Fruit fly (Drosophila melanogaster) whole organism, embryonic: ENCODE data around the gene CG34163.

Experiments used
- BEAF-32 ChIP-seq: fragments of 200-800 bp; sonication (Bioruptor generic); optimal IDR thresholded peaks from 3 replicates; lab custom pipeline; 2017; ENCODE audit warnings: missing biosample characterization, missing genetic modification characterization, mild to moderate bottlenecking, moderate library complexity, missing genetic modification reagents
- CG10147 ChIP-seq: fragments of 200-800 bp; sonication (Bioruptor generic); optimal IDR thresholded peaks from 2 replicates; lab custom pipeline; 2019; ENCODE audit warnings: missing biosample characterization, mild to moderate bottlenecking, missing genetic modification characterization, moderate library complexity
- CG13123 ChIP-seq: fragments of 200-800 bp; sonication (Bioruptor generic); optimal IDR thresholded peaks from 2 replicates; lab custom pipeline; 2016; ENCODE audit warnings: missing biosample characterization, missing genetic modification characterization
- CG13287 ChIP-seq: fragments of 200-800 bp; sonication (Bioruptor generic); IDR thresholded peaks from 2 replicates; pipeline ENCODE4 v1.3.6; 2022; ENCODE audit warnings: missing biosample characterization, missing genetic modification characterization; ENCODE audit not compliant: partially characterized antibody
- CG13624 ChIP-seq: fragments of 200-800 bp; sonication (Bioruptor generic); optimal IDR thresholded peaks from 2 replicates; lab custom pipeline; 2016; ENCODE audit warnings: missing biosample characterization, missing genetic modification characterization
- CG1529 ChIP-seq: fragments of 200-800 bp; sonication (Bioruptor generic); optimal IDR thresholded peaks from 3 replicates; lab custom pipeline; 2018; ENCODE audit warnings: missing biosample characterization, missing genetic modification characterization
- CG15514 ChIP-seq: fragments of 200-800 bp; sonication (Bioruptor generic); optimal IDR thresholded peaks from 3 replicates; lab custom pipeline; 2017; ENCODE audit warnings: missing biosample characterization, missing genetic modification characterization, mild to moderate bottlenecking, moderate library complexity, missing genetic modification reagents
- CG16779 ChIP-seq: fragments of 200-800 bp; sonication (Bioruptor generic); IDR thresholded peaks from 2 replicates; pipeline ENCODE4 v1.3.6; 2022; ENCODE audit warnings: missing biosample characterization, missing genetic modification characterization
- CG17361 ChIP-seq: fragments of 200-800 bp; sonication (Bioruptor generic); IDR thresholded peaks from 3 replicates; pipeline ENCODE4 v1.3.6; 2022; ENCODE audit warnings: missing biosample characterization, missing genetic modification characterization
- CG17612 ChIP-seq: fragments of 200-800 bp; sonication (Bioruptor generic); IDR thresholded peaks from 2 replicates; pipeline ENCODE4 v1.3.6; 2022; ENCODE audit warnings: missing biosample characterization, missing genetic modification characterization
- CG2116 ChIP-seq: fragments of 200-800 bp; sonication (Bioruptor generic); optimal IDR thresholded peaks from 3 replicates; lab custom pipeline; 2018; ENCODE audit warnings: missing biosample characterization, mild to moderate bottlenecking, missing genetic modification characterization
- CG2202 ChIP-seq: fragments of 200-800 bp; sonication (Bioruptor generic); optimal IDR thresholded peaks from 2 replicates; lab custom pipeline; 2018; ENCODE audit warnings: missing biosample characterization, mild to moderate bottlenecking, missing genetic modification characterization
- CG31224 ChIP-seq: fragments of 200-800 bp; sonication (Bioruptor generic); IDR thresholded peaks from 2 replicates; pipeline ENCODE4 v1.3.6; 2022; ENCODE audit warnings: missing biosample characterization, missing genetic modification characterization
- CG4404 ChIP-seq: fragments of 200-800 bp; sonication (Bioruptor generic); IDR thresholded peaks from 2 replicates; pipeline ENCODE4 v1.3.6; 2022; ENCODE audit warnings: missing biosample characterization, missing genetic modification characterization
- CG4617 ChIP-seq: fragments of 200-800 bp; sonication (Bioruptor generic); optimal IDR thresholded peaks from 3 replicates; lab custom pipeline; 2016; ENCODE audit warnings: missing biosample characterization, missing genetic modification characterization, borderline replicate concordance
- CG5180 ChIP-seq: fragments of 200-800 bp; sonication (Bioruptor generic); optimal IDR thresholded peaks from 3 replicates; lab custom pipeline; 2017; ENCODE audit warnings: missing biosample characterization, missing genetic modification characterization, mild to moderate bottlenecking, moderate library complexity, missing genetic modification reagents
- CG7987 ChIP-seq: fragments of 200-800 bp; sonication (Bioruptor generic); optimal IDR thresholded peaks from 2 replicates; lab custom pipeline; 2018; ENCODE audit warnings: missing biosample characterization, mild to moderate bottlenecking, missing genetic modification characterization, moderate library complexity
- CG8290 ChIP-seq, 3 experiments: fragments of 200-800 bp; sonication (Bioruptor generic); optimal IDR thresholded peaks; 2 replicates each; lab custom pipeline; 2016 to 2019; ENCODE audit warnings: missing biosample characterization in 3 of 3, missing genetic modification characterization in 3 of 3, mild to moderate bottlenecking in 2 of 3, moderate library complexity in 1 of 3
- CG8924 ChIP-seq: fragments of 200-800 bp; optimal IDR thresholded peaks from 3 replicates; lab custom pipeline; 2019; ENCODE audit warnings: missing biosample characterization, mild to moderate bottlenecking, missing genetic modification characterization, moderate library complexity
- CrebB ChIP-seq: fragments of 200-800 bp; sonication (Bioruptor generic); optimal IDR thresholded peaks from 3 replicates; lab custom pipeline; 2018; ENCODE audit warnings: missing biosample characterization, mild to moderate bottlenecking, missing genetic modification characterization
- D19A ChIP-seq: fragments of 200-800 bp; optimal IDR thresholded peaks from 3 replicates; lab custom pipeline; 2019; ENCODE audit warnings: missing biosample characterization, mild to moderate bottlenecking, missing genetic modification characterization, moderate library complexity
- Dbx ChIP-seq: fragments of 200-800 bp; sonication (Bioruptor generic); IDR thresholded peaks from 3 replicates; pipeline ENCODE4 v1.3.6; 2022; ENCODE audit warnings: missing biosample characterization, missing genetic modification characterization
- Deaf1 ChIP-seq: fragments of 200-800 bp; optimal IDR thresholded peaks from 3 replicates; lab custom pipeline; 2019; ENCODE audit warnings: missing biosample characterization, mild to moderate bottlenecking, missing genetic modification characterization, moderate library complexity
- Dref ChIP-seq: fragments of 200-800 bp; sonication (Bioruptor generic); IDR thresholded peaks from 2 replicates; pipeline ENCODE4 v1.3.6; 2022; ENCODE audit warnings: missing biosample characterization, missing genetic modification characterization
- H15 ChIP-seq: fragments of 200-800 bp; sonication (Bioruptor generic); IDR thresholded peaks from 3 replicates; pipeline ENCODE4 v1.3.6; 2022; ENCODE audit warnings: missing biosample characterization, missing genetic modification characterization
- HmgZ ChIP-seq: fragments of 200-800 bp; sonication (Bioruptor generic); optimal IDR thresholded peaks from 2 replicates; lab custom pipeline; 2018; ENCODE audit warnings: missing biosample characterization, mild to moderate bottlenecking, missing genetic modification characterization
- Hmr ChIP-seq: fragments of 200-800 bp; sonication (Bioruptor generic); optimal IDR thresholded peaks from 3 replicates; lab custom pipeline; 2017; ENCODE audit warnings: mild to moderate bottlenecking, missing biosample characterization, missing genetic modification reagents, missing genetic modification characterization
- Mad ChIP-seq: fragments of 200-800 bp; sonication (Bioruptor generic); optimal IDR thresholded peaks from 2 replicates; lab custom pipeline; 2016; ENCODE audit warnings: missing biosample characterization, missing genetic modification characterization
- Pdp1 ChIP-seq, 2 experiments: fragments of 200-800 bp; sonication (Bioruptor generic); optimal IDR thresholded peaks; 3 replicates each; lab custom pipeline; 2016; ENCODE audit warnings: missing biosample characterization in 2 of 2, missing genetic modification characterization in 2 of 2, mild to moderate bottlenecking in 1 of 2, moderate library complexity in 1 of 2
- amos ChIP-seq: fragments of 200-800 bp; sonication (Bioruptor generic); IDR thresholded peaks from 2 replicates; pipeline ENCODE4 v1.3.6; 2022; ENCODE audit warnings: missing biosample characterization, missing genetic modification characterization; ENCODE audit not compliant: partially characterized antibody
- ara ChIP-seq: fragments of 200-800 bp; sonication (Bioruptor generic); IDR thresholded peaks from 2 replicates; pipeline ENCODE4 v1.3.6; 2022; ENCODE audit warnings: missing biosample characterization, missing genetic modification characterization
- crol ChIP-seq: fragments of 200-800 bp; sonication (Bioruptor generic); IDR thresholded peaks from 2 replicates; pipeline ENCODE4 v1.3.6; 2022; ENCODE audit warnings: missing biosample characterization, missing genetic modification characterization
- dmrt11E ChIP-seq: fragments of 200-800 bp; sonication (Bioruptor generic); optimal IDR thresholded peaks from 3 replicates; lab custom pipeline; 2018; ENCODE audit warnings: missing biosample characterization, mild to moderate bottlenecking, missing genetic modification characterization, moderate library complexity
- hb ChIP-seq: fragments of 200-800 bp; sonication (Bioruptor generic); IDR thresholded peaks from 3 replicates; pipeline ENCODE4 v1.3.6; 2022; ENCODE audit warnings: missing biosample characterization, missing genetic modification characterization; ENCODE audit not compliant: partially characterized antibody
- hkb ChIP-seq, 2 experiments: fragments of 200-800 bp in 1 of 2; fragments of >200 bp in 1 of 2; sonication (Bioruptor generic) in 1 of 2; IDR thresholded peaks in 1 of 2; optimal IDR thresholded peaks in 1 of 2; 2 replicates each; pipeline versions ENCODE4 v1.3.6 to Lab custom; 2017 to 2022; ENCODE audit warnings: missing biosample characterization in 1 of 2, missing genetic modification characterization in 1 of 2
- pan ChIP-seq, 4 experiments: fragments of >200 bp in 3 of 4; fragments of 200-800 bp in 1 of 4; sonication (Bioruptor generic) in 1 of 4; optimal IDR thresholded peaks in 3 of 4; IDR thresholded peaks in 1 of 4; 2 replicates each; pipeline versions ENCODE4 v1.3.6 to Lab custom; 2017 to 2022; ENCODE audit warnings: missing biosample characterization in 2 of 4, missing genetic modification characterization in 2 of 4, mixed read lengths in 1 of 4
- pros ChIP-seq: fragments of 200-800 bp; sonication (Bioruptor generic); optimal IDR thresholded peaks from 3 replicates; lab custom pipeline; 2019; ENCODE audit warnings: missing biosample characterization, mild to moderate bottlenecking, missing genetic modification characterization, moderate library complexity
- psq ChIP-seq: fragments of 200-800 bp; sonication (Bioruptor generic); optimal IDR thresholded peaks from 2 replicates; lab custom pipeline; 2017; ENCODE audit warnings: missing biosample characterization, missing genetic modification characterization
- schlank ChIP-seq: fragments of 200-800 bp; sonication (Bioruptor generic); optimal IDR thresholded peaks from 2 replicates; lab custom pipeline; 2018; ENCODE audit warnings: missing biosample characterization, mild to moderate bottlenecking, missing genetic modification characterization
- sima ChIP-seq: fragments of 200-800 bp; sonication (Bioruptor generic); optimal IDR thresholded peaks from 2 replicates; lab custom pipeline; 2016; ENCODE audit warnings: missing biosample characterization, missing genetic modification characterization
- sob ChIP-seq: fragments of 200-800 bp; sonication (Bioruptor generic); IDR thresholded peaks from 2 replicates; pipeline ENCODE4 v1.3.6; 2022; ENCODE audit warnings: missing biosample characterization, missing genetic modification characterization
- tna ChIP-seq: fragments of 200-800 bp; sonication (Bioruptor generic); IDR thresholded peaks from 2 replicates; pipeline ENCODE4 v1.3.6; 2022; ENCODE audit warnings: missing biosample characterization, missing genetic modification characterization; ENCODE audit not compliant: partially characterized antibody
- toy ChIP-seq: fragments of 200-800 bp; sonication (Bioruptor generic); IDR thresholded peaks from 2 replicates; pipeline ENCODE4 v1.3.6; 2022; ENCODE audit warnings: missing biosample characterization, missing genetic modification characterization
- trem ChIP-seq: fragments of 200-800 bp; optimal IDR thresholded peaks from 3 replicates; lab custom pipeline; 2019; ENCODE audit warnings: missing biosample characterization, mild to moderate bottlenecking, missing genetic modification characterization, moderate library complexity
- twi ChIP-seq: fragments of 200-800 bp; optimal IDR thresholded peaks from 2 replicates; lab custom pipeline; 2019; ENCODE audit warnings: missing biosample characterization, mild to moderate bottlenecking, missing genetic modification characterization, moderate library complexity
- vnd ChIP-seq: fragments of 200-800 bp; sonication (Bioruptor generic); IDR thresholded peaks from 3 replicates; pipeline ENCODE4 v1.3.6; 2022; ENCODE audit warnings: missing biosample characterization, missing genetic modification characterization; ENCODE audit not compliant: partially characterized antibody
- wek ChIP-seq: fragments of 200-800 bp; sonication (Bioruptor generic); optimal IDR thresholded peaks from 3 replicates; lab custom pipeline; 2018; ENCODE audit warnings: missing biosample characterization, mild to moderate bottlenecking, missing genetic modification characterization, moderate library complexity
- zfh2 ChIP-seq: fragments of 200-800 bp; sonication (Bioruptor generic); optimal IDR thresholded peaks from 2 replicates; lab custom pipeline; 2016; ENCODE audit warnings: missing biosample characterization, missing genetic modification characterization

The CG34163 gene

DNA sequence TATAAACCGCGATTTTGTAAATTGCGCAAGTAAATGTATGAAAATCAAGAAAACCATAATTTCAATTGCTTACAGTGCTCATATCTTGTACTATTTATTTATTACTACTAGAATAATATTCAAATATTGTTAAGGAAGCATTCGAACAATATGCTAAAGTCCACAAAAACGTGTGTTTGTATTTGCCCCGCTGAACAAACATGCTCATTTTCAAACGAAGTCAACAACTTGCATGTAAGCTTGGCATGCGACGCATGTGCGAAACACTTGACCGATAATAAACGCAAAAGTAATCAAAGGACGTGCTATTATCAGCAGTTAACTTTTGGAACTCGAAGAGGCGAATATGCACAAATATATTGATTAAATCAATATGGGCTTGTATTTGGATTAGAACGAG is 33.1 kb downstream of the CG34163 start (continued):
- TF ChIP-seq twi (tag; lab: Kevin White, UChicago) (peak; percentile 19), Pdp1 (GFP tag; optimal IDR thresholded peaks at IDR 0.05; lab: Kevin White, UChicago) (no peak), sob (GFP tag; lab: Robert Waterston, UW) (peak; percentile 60; the same call in 1 of the 2 replicates), Mad (GFP tag; lab: Kevin White, UChicago) (peak; percentile 40), ara (GFP tag; lab: Robert Waterston, UW) (peak; percentile 19; the same call in 1 of the 2 replicates), CG16779 (GFP tag; lab: Robert Waterston, UW) (peak; percentile 62; the same call in 1 of the 2 replicates), CG17612 (GFP tag; lab: Robert Waterston, UW) (no peak), Dbx (GFP tag; lab: Robert Waterston, UW) (peak; percentile 58; the same call in 1 of the 3 replicates), CG13123 (GFP tag; lab: Kevin White, UChicago) (peak; percentile 68), Dref (GFP tag; lab: Robert Waterston, UW) (no peak), pan (optimal IDR thresholded peaks at IDR 0.05; lab: Kevin White, UChicago) (no peak), pan (GFP tag; optimal IDR thresholded peaks at IDR 0.05 in 1 of 2, IDR thresholded peaks at IDR 0.05 in 1 of 2) (no peak), psq (peak; percentile 46), CG8924 (tag; lab: Kevin White, UChicago) (peak; percentile 59), sima (GFP tag; lab: Kevin White, UChicago) (no peak), CG17361 (GFP tag; lab: Robert Waterston, UW) (0 out of 3 replicates have a peak, but pooled peaks have one; percentile 13), wek (GFP tag; lab: Kevin White, UChicago) (peak; percentile 83), CG4404 (GFP tag; lab: Robert Waterston, UW) (no peak), CG2116 (GFP tag; lab: Kevin White, UChicago) (peak; percentile 55), vnd (GFP tag; lab: Robert Waterston, UW) (no peak), CG13287 (no peak), CG15514 (GFP tag; lab: Kevin White, UChicago) (peak; percentile 75), CG1529 (GFP tag; lab: Kevin White, UChicago) (peak; percentile 86), hkb (optimal IDR thresholded peaks at IDR 0.05; lab: Kevin White, UChicago) (no peak), hkb (GFP tag; IDR thresholded peaks at IDR 0.05; lab: Robert Waterston, UW) (no peak), CG2202 (tag; lab: Kevin White, UChicago) (peak; percentile 76), Deaf1 (no peak), Hmr (GFP tag; lab: Kevin White, UChicago) (peak; percentile 89), CG31224 (no peak), crol (GFP tag; lab: Robert Waterston, UW) (no peak), CrebB (peak; percentile 82), dmrt11E (tag; lab: Kevin White, UChicago) (peak; percentile 69), trem (tag; lab: Kevin White, UChicago) (no peak), toy (GFP tag; lab: Robert Waterston, UW) (no peak), HmgZ (tag; lab: Kevin White, UChicago) (peak; percentile 60), CG7987 (GFP tag; lab: Kevin White, UChicago) (peak; percentile 91), D19A (tag; lab: Kevin White, UChicago) (peak; percentile 27), zfh2 (GFP tag; lab: Kevin White, UChicago) (no peak), CG4617 (GFP tag; lab: Kevin White, UChicago) (no peak), amos (GFP tag; lab: Robert Waterston, UW) (no peak), H15 (GFP tag; lab: Robert Waterston, UW) (no peak), hb (GFP tag; lab: Robert Waterston, UW) (no peak), CG13624 (no peak), CG8290 (GFP tag; optimal IDR thresholded peaks at IDR 0.05; lab: Kevin White, UChicago) (no peak), CG8290 (tag; optimal IDR thresholded peaks at IDR 0.05; lab: Kevin White, UChicago) (peak; percentile 47 to 91), tna (GFP tag; lab: Robert Waterston, UW) (no peak), schlank (tag; lab: Kevin White, UChicago) (peak; percentile 75), CG5180 (GFP tag; lab: Kevin White, UChicago) (no peak), pros (GFP tag; lab: Kevin White, UChicago) (no peak), BEAF-32 (GFP tag; lab: Kevin White, UChicago) (no peak), CG10147 (GFP tag; lab: Kevin White, UChicago) (peak; percentile 34)
